Fruit fly (Drosophila melanogaster): ENCODE data around the gene TTLL3B.

dm6 chr2L:6747814-6748213 is 15.1 kb downstream of the TTLL3B start, which contains the start of gene CG44271:
- TF ChIP-seq ttk (optimal IDR thresholded peaks at IDR 0.05) (no peak), insv (optimal IDR thresholded peaks at IDR 0.05) (no peak), h (optimal IDR thresholded peaks at IDR 0.05) (no peak), psq (optimal IDR thresholded peaks at IDR 0.05) (no peak), Myc (optimal IDR thresholded peaks at IDR 0.05) (no peak), Sin3A (optimal IDR thresholded peaks at IDR 0.05) (no peak)
